Worm (Caenorhabditis elegans) whole organism, late embryonic: ENCODE results near the gene C24B5.4.
A peak's percentile ranks its signal among the peaks of the same experiment; 100 is the strongest.

ENCODE experiments used
- C38D4.7 ChIP-seq: fragments of 200-800 bp; sonication (Bioruptor generic); optimal IDR thresholded peaks from 2 replicates; lab custom pipeline; 2018; ENCODE audit warnings: mild to moderate bottlenecking, missing genetic modification characterization, moderate library complexity, missing compliant biosample characterization
- K02D7.2 ChIP-seq: sonication (generic microtip); optimal IDR thresholded peaks from 2 replicates; lab custom pipeline; 2017; ENCODE audit warnings: mild to moderate bottlenecking, missing genetic modification characterization, missing compliant biosample characterization
- T23F11.4 ChIP-seq: fragments of 200-800 bp; sonication (Bioruptor generic); optimal IDR thresholded peaks from 2 replicates; lab custom pipeline; 2018; ENCODE audit warnings: mild to moderate bottlenecking, missing genetic modification characterization, missing compliant biosample characterization
- Y22D7AL.16 ChIP-seq: sonication (generic microtip); optimal IDR thresholded peaks from 2 replicates; lab custom pipeline; 2016; ENCODE audit warnings: missing genetic modification characterization, missing compliant biosample characterization
- ahr-1 ChIP-seq: sonication (generic microtip); optimal IDR thresholded peaks from 2 replicates; lab custom pipeline; 2016; ENCODE audit warnings: missing genetic modification characterization, missing compliant biosample characterization
- ceh-18 ChIP-seq: sonication (generic microtip); optimal IDR thresholded peaks from 2 replicates; lab custom pipeline; 2016; ENCODE audit warnings: missing genetic modification characterization, missing compliant biosample characterization
- ceh-19 ChIP-seq: fragments of 200-800 bp; sonication (Bioruptor generic); optimal IDR thresholded peaks from 2 replicates; lab custom pipeline; 2018; ENCODE audit warnings: mild to moderate bottlenecking, missing genetic modification characterization, missing compliant biosample characterization
- ceh-22 ChIP-seq: sonication (generic microtip); optimal IDR thresholded peaks from 2 replicates; lab custom pipeline; 2017; ENCODE audit warnings: missing biosample characterization, missing genetic modification characterization
- ceh-30 ChIP-seq: fragments of 150-350 bp; optimal IDR thresholded peaks from 2 replicates; lab custom pipeline; 2014; ENCODE audit warnings: missing biosample characterization, missing genetic modification characterization
- ceh-31 ChIP-seq: sonication (generic microtip); optimal IDR thresholded peaks from 2 replicates; lab custom pipeline; 2016; ENCODE audit warnings: missing genetic modification characterization, missing compliant biosample characterization
- ceh-34 ChIP-seq: sonication (generic microtip); optimal IDR thresholded peaks from 2 replicates; lab custom pipeline; 2016; ENCODE audit warnings: mild to moderate bottlenecking, missing genetic modification characterization, missing compliant biosample characterization
- ceh-45 ChIP-seq: fragments of 200-800 bp; sonication (Bioruptor generic); IDR thresholded peaks from 2 replicates; pipeline ENCODE4 v1.3.6; 2022; ENCODE audit warnings: missing genetic modification reagents, missing genetic modification characterization, missing compliant biosample characterization
- ceh-48 ChIP-seq: sonication (generic microtip); optimal IDR thresholded peaks from 2 replicates; lab custom pipeline; 2016; ENCODE audit warnings: missing genetic modification characterization, inconsistent platforms, missing compliant biosample characterization
- ceh-6 ChIP-seq: fragments of 200-800 bp; sonication (Bioruptor generic); optimal IDR thresholded peaks from 2 replicates; lab custom pipeline; 2018; ENCODE audit warnings: mild to moderate bottlenecking, missing genetic modification characterization, missing compliant biosample characterization
- che-1 ChIP-seq: sonication (generic microtip); optimal IDR thresholded peaks from 2 replicates; lab custom pipeline; 2016; ENCODE audit warnings: mild to moderate bottlenecking, missing genetic modification characterization, missing compliant biosample characterization
- elt-4 ChIP-seq: sonication (generic microtip); optimal IDR thresholded peaks from 2 replicates; lab custom pipeline; 2016; ENCODE audit warnings: missing genetic modification characterization, missing compliant biosample characterization
- ets-4 ChIP-seq: sonication (generic microtip); optimal IDR thresholded peaks from 2 replicates; lab custom pipeline; 2016; ENCODE audit warnings: missing genetic modification characterization, missing compliant biosample characterization
- fax-1 ChIP-seq: sonication (generic microtip); optimal IDR thresholded peaks from 2 replicates; lab custom pipeline; 2016; ENCODE audit warnings: missing genotype, missing genetic modification characterization, missing compliant biosample characterization
- fkh-10 ChIP-seq: fragments of 150-350 bp; optimal IDR thresholded peaks from 2 replicates; lab custom pipeline; 2014; ENCODE audit warnings: missing biosample characterization, missing genetic modification reagents, missing genetic modification characterization
- fkh-6 ChIP-seq: sonication (generic microtip); optimal IDR thresholded peaks from 2 replicates; lab custom pipeline; 2016; ENCODE audit warnings: missing genetic modification characterization, missing compliant biosample characterization
- gmeb-2 ChIP-seq: sonication (generic microtip); optimal IDR thresholded peaks from 2 replicates; lab custom pipeline; 2016; ENCODE audit warnings: missing genetic modification characterization, inconsistent platforms, missing compliant biosample characterization
- hlh-30 ChIP-seq: sonication (generic microtip); optimal IDR thresholded peaks from 2 replicates; lab custom pipeline; 2017; ENCODE audit warnings: antibody characterized with exemption, missing genetic modification characterization, missing compliant biosample characterization; ENCODE audit not compliant: insufficient read depth
- lim-6 ChIP-seq: sonication (generic microtip); optimal IDR thresholded peaks from 2 replicates; lab custom pipeline; 2016; ENCODE audit warnings: missing genetic modification characterization, missing compliant biosample characterization
- madf-2 ChIP-seq: sonication (generic microtip); optimal IDR thresholded peaks from 2 replicates; lab custom pipeline; 2017; ENCODE audit warnings: missing genetic modification characterization, missing compliant biosample characterization
- mec-3 ChIP-seq: sonication (generic microtip); optimal IDR thresholded peaks from 2 replicates; lab custom pipeline; 2016; ENCODE audit warnings: borderline replicate concordance, missing genetic modification characterization, missing compliant biosample characterization
- nfya-1 ChIP-seq: sonication (generic microtip); optimal IDR thresholded peaks from 2 replicates; lab custom pipeline; 2017; ENCODE audit warnings: missing genetic modification characterization, mild to moderate bottlenecking, missing compliant biosample characterization, antibody characterized with exemption, moderate library complexity
- nhr-232 ChIP-seq: sonication (generic microtip); optimal IDR thresholded peaks from 2 replicates; lab custom pipeline; 2016; ENCODE audit warnings: missing genetic modification characterization, missing compliant biosample characterization
- npax-4 ChIP-seq: sonication (generic microtip); optimal IDR thresholded peaks from 2 replicates; lab custom pipeline; 2016; ENCODE audit warnings: missing genetic modification characterization, missing compliant biosample characterization
- odd-2 ChIP-seq: sonication (generic microtip); optimal IDR thresholded peaks from 2 replicates; lab custom pipeline; 2017; ENCODE audit warnings: antibody characterized with exemption, mild to moderate bottlenecking, missing genetic modification characterization, missing compliant biosample characterization
- pag-3 ChIP-seq: sonication (generic microtip); optimal IDR thresholded peaks from 2 replicates; lab custom pipeline; 2016; ENCODE audit warnings: missing compliant biosample characterization, missing genetic modification characterization, borderline replicate concordance
- pax-1 ChIP-seq: fragments of 150-350 bp; optimal IDR thresholded peaks from 2 replicates; lab custom pipeline; 2014; ENCODE audit warnings: missing biosample characterization, missing genetic modification characterization
- pha-4 ChIP-seq: fragments of 150-350 bp; optimal IDR thresholded peaks from 2 replicates; lab custom pipeline; 2018; ENCODE audit warnings: missing biosample characterization, missing genetic modification reagents, missing genetic modification characterization
- pros-1 ChIP-seq: fragments of 150-350 bp; optimal IDR thresholded peaks from 2 replicates; lab custom pipeline; 2014; ENCODE audit warnings: missing biosample characterization, missing genetic modification reagents, missing genetic modification characterization
- sdc-2 ChIP-seq: sonication (generic microtip); optimal IDR thresholded peaks from 2 replicates; lab custom pipeline; 2016; ENCODE audit warnings: missing genotype, missing genetic modification characterization, missing compliant biosample characterization
- sox-2 ChIP-seq: fragments of 200-800 bp; sonication (Bioruptor generic); IDR thresholded peaks from 2 replicates; pipeline ENCODE4 v1.3.6; 2022; ENCODE audit warnings: missing genetic modification reagents, missing genetic modification characterization, missing compliant biosample characterization
- tbx-2 ChIP-seq: sonication (generic microtip); optimal IDR thresholded peaks from 2 replicates; lab custom pipeline; 2016; ENCODE audit warnings: missing genetic modification characterization, missing compliant biosample characterization
- tbx-7 ChIP-seq: sonication (generic microtip); optimal IDR thresholded peaks from 2 replicates; lab custom pipeline; 2016; ENCODE audit warnings: missing genotype, missing genetic modification characterization, missing compliant biosample characterization
- unc-3 ChIP-seq, 2 experiments: fragments of 200-800 bp in 1 of 2; sonication (Bioruptor generic) in 1 of 2; sonication (generic microtip) in 1 of 2; conservative IDR thresholded peaks in 1 of 2; optimal IDR thresholded peaks in 1 of 2; 2 replicates each; pipeline versions ENCODE4 v1.3.6 to Lab custom; 2016 to 2022; ENCODE audit warnings: missing compliant biosample characterization in 2 of 2, missing genetic modification characterization in 2 of 2, missing genetic modification reagents in 1 of 2
- unc-42 ChIP-seq: sonication (generic microtip); optimal IDR thresholded peaks from 2 replicates; lab custom pipeline; 2016; ENCODE audit warnings: missing genotype, missing genetic modification characterization, missing compliant biosample characterization
- unc-55 ChIP-seq: sonication (generic microtip); optimal IDR thresholded peaks from 2 replicates; lab custom pipeline; 2017; ENCODE audit warnings: missing biosample characterization, missing genetic modification reagents, missing genetic modification characterization

C24B5.4 gene

ce11 chrV:9197121-9197520 lies at the start of gene C24B5.4:
C24B5.4 (minus strand) TSS chrV:9197326.
- TF ChIP-seq ceh-34 (no peak), elt-4 (tag; lab: Kevin White, UChicago) (no peak), ahr-1 (no peak), nhr-232 (tag; lab: Kevin White, UChicago) (no peak), unc-3 (GFP tag; conservative IDR thresholded peaks at IDR 0.05; lab: Robert Waterston, UW) (no peak), unc-3 (tag; optimal IDR thresholded peaks at IDR 0.05; lab: Kevin White, UChicago) (no peak), odd-2 (no peak), pag-3 (tag; lab: Kevin White, UChicago) (no peak), pax-1 (tag; lab: Kevin White, UChicago) (no peak), ceh-45 (no peak), ceh-19 (GFP tag; lab: Kevin White, UChicago) (no peak)

ce11 chrV:9246260-9246659 lies 49.1 kb upstream of the C24B5.4 start, which contains the start of gene aat-2:
aat-2 (minus strand) TSS chrV:9246360.
- no peak for TF ChIP-seq fkh-6 (tag; lab: Kevin White, UChicago)
- TF ChIP-seq unc-3 (GFP tag; conservative IDR thresholded peaks at IDR 0.05; lab: Robert Waterston, UW): no peak
- TF ChIP-seq unc-3 (tag; optimal IDR thresholded peaks at IDR 0.05; lab: Kevin White, UChicago): no peak
- TF ChIP-seq ceh-45: no peak
- no peak for TF ChIP-seq npax-4 (tag; lab: Kevin White, UChicago)
- TF ChIP-seq fkh-10: no peak
- TF ChIP-seq fax-1: no peak
- TF ChIP-seq mec-3 (tag; lab: Kevin White, UChicago): no peak
- no peak for TF ChIP-seq che-1 (tag; lab: Kevin White, UChicago)
- TF ChIP-seq gmeb-2 (tag; lab: Kevin White, UChicago): no peak
- TF ChIP-seq ceh-18 (tag; lab: Kevin White, UChicago): no peak
- TF ChIP-seq sdc-2 (tag; lab: Kevin White, UChicago): no peak
- no peak for TF ChIP-seq C38D4.7 (GFP tag; lab: Kevin White, UChicago)
- TF ChIP-seq tbx-7 (tag; lab: Kevin White, UChicago): no peak
- no peak for TF ChIP-seq K02D7.2 (tag; lab: Kevin White, UChicago)
- TF ChIP-seq unc-55: no peak
- TF ChIP-seq ceh-48 (tag; lab: Kevin White, UChicago): no peak
- TF ChIP-seq ets-4 (tag; lab: Kevin White, UChicago): no peak
- TF ChIP-seq hlh-30 (tag; lab: Kevin White, UChicago): no peak

- TF ChIP-seq unc-3 (GFP tag; conservative IDR thresholded peaks at IDR 0.05; lab: Robert Waterston, UW) (no peak), unc-3 (tag; optimal IDR thresholded peaks at IDR 0.05; lab: Kevin White, UChicago) (no peak), tbx-7 (tag; lab: Kevin White, UChicago) (no peak), sox-2 (GFP tag; lab: Robert Waterston, UW) (no peak), ceh-31 (tag; lab: Kevin White, UChicago) (peak; percentile 30), fkh-6 (tag; lab: Kevin White, UChicago) (no peak), Y22D7AL.16 (no peak), pha-4 (tag; lab: Kevin White, UChicago) (no peak), unc-55 (no peak), T23F11.4 (GFP tag; lab: Kevin White, UChicago) (no peak), sdc-2 (tag; lab: Kevin White, UChicago) (no peak), ceh-22 (tag; lab: Kevin White, UChicago) (no peak), pax-1 (tag; lab: Kevin White, UChicago) (no peak), ceh-6 (GFP tag; lab: Kevin White, UChicago) (no peak), mec-3 (tag; lab: Kevin White, UChicago) (no peak), hlh-30 (tag; lab: Kevin White, UChicago) (no peak), che-1 (tag; lab: Kevin White, UChicago) (no peak), ceh-30 (tag; lab: Kevin White, UChicago) (peak; percentile 57), madf-2 (no peak), pros-1 (tag; lab: Kevin White, UChicago) (no peak), lim-6 (no peak), tbx-2 (tag; lab: Kevin White, UChicago) (no peak), nfya-1 (tag; lab: Kevin White, UChicago) (peak; percentile 58), unc-42 (tag; lab: Kevin White, UChicago) (peak; percentile 76)
Measured at ce11 chrV:9243171-9243996, 46.3 kb upstream of the C24B5.4 start, which contains the start of gene glo-4. glo-4 (minus strand) TSS chrV:9243221.
